Fruit fly (Drosophila melanogaster): ENCODE data around the gene mri.

The mri gene

dm6 chr3L:184251-184650, 15.7 kb upstream of the mri start, which contains the start of the genes CG34140, Mkp and Mtch (continued):
- TF ChIP-seq p53 (GFP tag; optimal IDR thresholded peaks at IDR 0.05) (peak; percentile 70), lov (optimal IDR thresholded peaks at IDR 0.05) (no peak), lov (GFP tag; IDR thresholded peaks at IDR 0.05) (peak; percentile 65; the same call in 1 of the 3 replicates), abd-A (tag; optimal IDR thresholded peaks at IDR 0.05) (no peak), MBD-R2 (GFP tag; IDR thresholded peaks at IDR 0.05) (peak; percentile 95), slou (GFP tag; optimal IDR thresholded peaks at IDR 0.05) (peak; percentile 79), dmrt11E (tag; optimal IDR thresholded peaks at IDR 0.05) (peak; percentile 80), CG10431 (GFP tag; optimal IDR thresholded peaks at IDR 0.05) (peak; percentile 85), CG33213 (GFP tag; optimal IDR thresholded peaks at IDR 0.05) (peak; percentile 92), CG17328 (GFP tag; IDR thresholded peaks at IDR 0.05) (peak; percentile 71), Lim3 (GFP tag; IDR thresholded peaks at IDR 0.05) (no peak), gce (GFP tag; IDR thresholded peaks at IDR 0.05) (0 out of 3 replicates have a peak, but pooled peaks have one; percentile 7), org-1 (GFP tag; optimal IDR thresholded peaks at IDR 0.05) (no peak), kay (GFP tag; optimal IDR thresholded peaks at IDR 0.05) (peak; percentile 90), CG7786 (GFP tag; optimal IDR thresholded peaks at IDR 0.05) (peak; percentile 89), nerfin-2 (GFP tag; IDR thresholded peaks at IDR 0.05; ENCODE audit: partially characterized antibody) (peak; percentile 81), ap (GFP tag; IDR thresholded peaks at IDR 0.05) (peak; percentile 64; the same call in 1 of the 2 replicates), Nf-YA (GFP tag; IDR thresholded peaks at IDR 0.05) (no peak), Fer3 (tag; optimal IDR thresholded peaks at IDR 0.05) (no peak), Fer1 (GFP tag; optimal IDR thresholded peaks at IDR 0.05) (peak; percentile 84), zf30C (GFP tag; optimal IDR thresholded peaks at IDR 0.05) (no peak), tap (tag; optimal IDR thresholded peaks at IDR 0.05) (no peak), wor (GFP tag; IDR thresholded peaks at IDR 0.05) (peak; percentile 57), dmrt99B (tag; optimal IDR thresholded peaks at IDR 0.05) (no peak), Dbx (GFP tag; IDR thresholded peaks at IDR 0.05) (peak; percentile 89), gcm (GFP tag; optimal IDR thresholded peaks at IDR 0.05) (no peak), inv (GFP tag; IDR thresholded peaks at IDR 0.05; ENCODE audit: partially characterized antibody) (peak; percentile 91), gsb (GFP tag; IDR thresholded peaks at IDR 0.05) (0 out of 2 replicates have a peak, but pooled peaks have one; percentile 40), disco-r (GFP tag; optimal IDR thresholded peaks at IDR 0.05) (peak; percentile 54), CG10979 (tag; optimal IDR thresholded peaks at IDR 0.05) (peak; percentile 76), CG13287 (GFP tag; IDR thresholded peaks at IDR 0.05; ENCODE audit: partially characterized antibody) (peak; percentile 99), CG30020 (tag; optimal IDR thresholded peaks at IDR 0.05) (peak; percentile 80), CG3281 (GFP tag; optimal IDR thresholded peaks at IDR 0.05) (no peak), CG4404 (GFP tag; IDR thresholded peaks at IDR 0.05) (peak; percentile 76), fd102C (GFP tag; optimal IDR thresholded peaks at IDR 0.05) (peak; percentile 27), CG2202 (tag; optimal IDR thresholded peaks at IDR 0.05) (peak; percentile 71), CG17802 (tag; optimal IDR thresholded peaks at IDR 0.05) (peak; percentile 14), caup (GFP tag; optimal IDR thresholded peaks at IDR 0.05; ENCODE audit: severe bottlenecking) (no peak), CG10366 (GFP tag; IDR thresholded peaks at IDR 0.05) (peak; percentile 84), CG2712 (tag; optimal IDR thresholded peaks at IDR 0.05) (peak; percentile 88), CG9932 (GFP tag; IDR thresholded peaks at IDR 0.05) (peak; percentile 92), Bdp1 (GFP tag; optimal IDR thresholded peaks at IDR 0.05) (peak; percentile 85), ftz-f1 (GFP tag; optimal IDR thresholded peaks at IDR 0.05) (peak; percentile 49), CG16813 (GFP tag; IDR thresholded peaks at IDR 0.05; ENCODE audit: partially characterized antibody) (peak; percentile 95), CG2889 (GFP tag; IDR thresholded peaks at IDR 0.05) (peak; percentile 70), pan (optimal IDR thresholded peaks at IDR 0.05) (no peak), pan (GFP tag; optimal IDR thresholded peaks at IDR 0.05 in 1 of 2, IDR thresholded peaks at IDR 0.05 in 1 of 2) (peak in 1 of 2 experiments; percentile 80), CG5953 (GFP tag; IDR thresholded peaks at IDR 0.05) (no peak), gsb-n (tag; optimal IDR thresholded peaks at IDR 0.05) (no peak), sc (optimal IDR thresholded peaks at IDR 0.05) (no peak), sc (GFP tag; optimal IDR thresholded peaks at IDR 0.05) (no peak), CG12744 (GFP tag; optimal IDR thresholded peaks at IDR 0.05) (peak; percentile 82)

Data from whole organism, embryonic.